Fruit fly (Drosophila melanogaster) whole organism, embryonic: Measurements from ENCODE around the gene Spn28B.

Experiments
- CG12391 ChIP-seq: fragments of 200-800 bp; sonication (Bioruptor generic); optimal IDR thresholded peaks from 3 replicates; lab custom pipeline; 2018; ENCODE audit warnings: missing biosample characterization, mild to moderate bottlenecking, missing genetic modification characterization, moderate library complexity
- CG17361 ChIP-seq: fragments of 200-800 bp; sonication (Bioruptor generic); IDR thresholded peaks from 3 replicates; pipeline ENCODE4 v1.3.6; 2022; ENCODE audit warnings: missing biosample characterization, missing genetic modification characterization
- CG18476 ChIP-seq: fragments of 200-800 bp; sonication (Bioruptor generic); optimal IDR thresholded peaks from 2 replicates; lab custom pipeline; 2016; ENCODE audit warnings: missing biosample characterization, mild to moderate bottlenecking, missing genetic modification characterization
- CG30403 ChIP-seq: fragments of 200-800 bp; sonication (Bioruptor generic); optimal IDR thresholded peaks from 3 replicates; lab custom pipeline; 2016; ENCODE audit warnings: missing biosample characterization, missing genetic modification characterization
- CG4854 ChIP-seq: fragments of 200-800 bp; sonication (Bioruptor generic); optimal IDR thresholded peaks from 2 replicates; lab custom pipeline; 2016; ENCODE audit warnings: missing biosample characterization, missing genetic modification characterization, inconsistent platforms
- gcm2 ChIP-seq: fragments of 200-800 bp; sonication (Bioruptor generic); optimal IDR thresholded peaks from 2 replicates; lab custom pipeline; 2016; ENCODE audit warnings: missing biosample characterization, missing genetic modification characterization
- pan ChIP-seq, 4 experiments: fragments of >200 bp in 3 of 4; fragments of 200-800 bp in 1 of 4; sonication (Bioruptor generic) in 1 of 4; optimal IDR thresholded peaks in 3 of 4; IDR thresholded peaks in 1 of 4; 2 replicates each; pipeline versions ENCODE4 v1.3.6 to Lab custom; 2017 to 2022; ENCODE audit warnings: missing biosample characterization in 2 of 4, missing genetic modification characterization in 2 of 4, mixed read lengths in 1 of 4

dm6 chr2L:7578880-7579279 is 2.8 kb upstream of the Spn28B start, which contains the start of gene RapGAP1:
- TF ChIP-seq CG30403 (GFP tag; lab: Kevin White, UChicago) (no peak), gcm2 (GFP tag; lab: Kevin White, UChicago) (no peak), CG4854 (GFP tag; lab: Kevin White, UChicago) (no peak), pan (optimal IDR thresholded peaks at IDR 0.05; lab: Kevin White, UChicago) (no peak), pan (GFP tag; optimal IDR thresholded peaks at IDR 0.05 in 1 of 2, IDR thresholded peaks at IDR 0.05 in 1 of 2) (no peak), CG18476 (no peak), CG17361 (GFP tag; lab: Robert Waterston, UW) (no peak), CG12391 (tag; lab: Kevin White, UChicago) (no peak)
